Worm (Caenorhabditis elegans) whole organism, late embryonic: ENCODE results near the gene C44B7.5.
A peak's percentile ranks its signal among the peaks of the same experiment; 100 is the strongest.

ENCODE experiments used
- C38D4.7 ChIP-seq: fragments of 200-800 bp; sonication (Bioruptor generic); optimal IDR thresholded peaks from 2 replicates; lab custom pipeline; 2018; ENCODE audit warnings: mild to moderate bottlenecking, missing genetic modification characterization, moderate library complexity, missing compliant biosample characterization
- ama-1 ChIP-seq: fragments of 150-350 bp; optimal IDR thresholded peaks from 2 replicates; lab custom pipeline; 2014
- ceh-14 ChIP-seq: sonication (generic microtip); optimal IDR thresholded peaks from 2 replicates; lab custom pipeline; 2016; ENCODE audit warnings: missing genotype, missing genetic modification characterization, missing compliant biosample characterization
- ceh-18 ChIP-seq: sonication (generic microtip); optimal IDR thresholded peaks from 2 replicates; lab custom pipeline; 2016; ENCODE audit warnings: missing genetic modification characterization, missing compliant biosample characterization
- ceh-19 ChIP-seq: fragments of 200-800 bp; sonication (Bioruptor generic); optimal IDR thresholded peaks from 2 replicates; lab custom pipeline; 2018; ENCODE audit warnings: mild to moderate bottlenecking, missing genetic modification characterization, missing compliant biosample characterization
- ceh-24 ChIP-seq: sonication (generic microtip); optimal IDR thresholded peaks from 2 replicates; lab custom pipeline; 2016; ENCODE audit warnings: mild to moderate bottlenecking, missing genetic modification characterization, missing compliant biosample characterization
- ceh-31 ChIP-seq: sonication (generic microtip); optimal IDR thresholded peaks from 2 replicates; lab custom pipeline; 2016; ENCODE audit warnings: missing genetic modification characterization, missing compliant biosample characterization
- ceh-34 ChIP-seq: sonication (generic microtip); optimal IDR thresholded peaks from 2 replicates; lab custom pipeline; 2016; ENCODE audit warnings: mild to moderate bottlenecking, missing genetic modification characterization, missing compliant biosample characterization
- ceh-45 ChIP-seq: fragments of 200-800 bp; sonication (Bioruptor generic); IDR thresholded peaks from 2 replicates; pipeline ENCODE4 v1.3.6; 2022; ENCODE audit warnings: missing genetic modification reagents, missing genetic modification characterization, missing compliant biosample characterization
- ceh-6 ChIP-seq: fragments of 200-800 bp; sonication (Bioruptor generic); optimal IDR thresholded peaks from 2 replicates; lab custom pipeline; 2018; ENCODE audit warnings: mild to moderate bottlenecking, missing genetic modification characterization, missing compliant biosample characterization
- che-1 ChIP-seq: sonication (generic microtip); optimal IDR thresholded peaks from 2 replicates; lab custom pipeline; 2016; ENCODE audit warnings: mild to moderate bottlenecking, missing genetic modification characterization, missing compliant biosample characterization
- dmd-4 ChIP-seq: sonication (generic microtip); optimal IDR thresholded peaks from 2 replicates; lab custom pipeline; 2016; ENCODE audit warnings: borderline replicate concordance, missing genetic modification characterization, missing compliant biosample characterization
- elt-2 ChIP-seq: sonication (generic microtip); optimal IDR thresholded peaks from 2 replicates; lab custom pipeline; 2016; ENCODE audit warnings: missing genetic modification reagents, missing genetic modification characterization, missing compliant biosample characterization
- ets-4 ChIP-seq: sonication (generic microtip); optimal IDR thresholded peaks from 2 replicates; lab custom pipeline; 2016; ENCODE audit warnings: missing genetic modification characterization, missing compliant biosample characterization
- fax-1 ChIP-seq: sonication (generic microtip); optimal IDR thresholded peaks from 2 replicates; lab custom pipeline; 2016; ENCODE audit warnings: missing genotype, missing genetic modification characterization, missing compliant biosample characterization
- gmeb-2 ChIP-seq: sonication (generic microtip); optimal IDR thresholded peaks from 2 replicates; lab custom pipeline; 2016; ENCODE audit warnings: missing genetic modification characterization, inconsistent platforms, missing compliant biosample characterization
- hlh-6 ChIP-seq: sonication (generic microtip); optimal IDR thresholded peaks from 2 replicates; lab custom pipeline; 2016; ENCODE audit warnings: missing genotype, missing genetic modification characterization, missing compliant biosample characterization
- lim-6 ChIP-seq: sonication (generic microtip); optimal IDR thresholded peaks from 2 replicates; lab custom pipeline; 2016; ENCODE audit warnings: missing genetic modification characterization, missing compliant biosample characterization
- mec-3 ChIP-seq: sonication (generic microtip); optimal IDR thresholded peaks from 2 replicates; lab custom pipeline; 2016; ENCODE audit warnings: borderline replicate concordance, missing genetic modification characterization, missing compliant biosample characterization
- nhr-11 ChIP-seq: fragments of 150-350 bp; optimal IDR thresholded peaks from 2 replicates; lab custom pipeline; 2014; ENCODE audit warnings: missing biosample characterization, missing genetic modification characterization
- nhr-232 ChIP-seq: sonication (generic microtip); optimal IDR thresholded peaks from 2 replicates; lab custom pipeline; 2016; ENCODE audit warnings: missing genetic modification characterization, missing compliant biosample characterization
- npax-4 ChIP-seq: sonication (generic microtip); optimal IDR thresholded peaks from 2 replicates; lab custom pipeline; 2016; ENCODE audit warnings: missing genetic modification characterization, missing compliant biosample characterization
- pat-9 ChIP-seq: fragments of 200-800 bp; sonication (Bioruptor generic); optimal IDR thresholded peaks from 2 replicates; lab custom pipeline; 2018; ENCODE audit warnings: mild to moderate bottlenecking, missing genetic modification characterization, moderate library complexity, missing compliant biosample characterization
- ref-2 ChIP-seq: sonication (generic microtip); optimal IDR thresholded peaks from 2 replicates; lab custom pipeline; 2016; ENCODE audit warnings: missing genetic modification characterization, missing compliant biosample characterization
- sox-2 ChIP-seq: fragments of 200-800 bp; sonication (Bioruptor generic); IDR thresholded peaks from 2 replicates; pipeline ENCODE4 v1.3.6; 2022; ENCODE audit warnings: missing genetic modification reagents, missing genetic modification characterization, missing compliant biosample characterization
- sox-4 ChIP-seq: sonication (generic microtip); optimal IDR thresholded peaks from 2 replicates; lab custom pipeline; 2017; ENCODE audit warnings: mild to moderate bottlenecking, missing genetic modification characterization, inconsistent platforms, missing compliant biosample characterization
- syd-9 ChIP-seq: sonication (generic microtip); optimal IDR thresholded peaks from 2 replicates; lab custom pipeline; 2016; ENCODE audit warnings: mild to moderate bottlenecking, missing genetic modification characterization, moderate library complexity, missing compliant biosample characterization
- tbx-7 ChIP-seq: sonication (generic microtip); optimal IDR thresholded peaks from 2 replicates; lab custom pipeline; 2016; ENCODE audit warnings: missing genotype, missing genetic modification characterization, missing compliant biosample characterization
- ttx-3 ChIP-seq: sonication (generic microtip); optimal IDR thresholded peaks from 2 replicates; lab custom pipeline; 2016; ENCODE audit warnings: missing genetic modification reagents, missing genetic modification characterization, missing compliant biosample characterization
- unc-3 ChIP-seq, 2 experiments: fragments of 200-800 bp in 1 of 2; sonication (Bioruptor generic) in 1 of 2; sonication (generic microtip) in 1 of 2; conservative IDR thresholded peaks in 1 of 2; optimal IDR thresholded peaks in 1 of 2; 2 replicates each; pipeline versions ENCODE4 v1.3.6 to Lab custom; 2016 to 2022; ENCODE audit warnings: missing compliant biosample characterization in 2 of 2, missing genetic modification characterization in 2 of 2, missing genetic modification reagents in 1 of 2
- unc-42 ChIP-seq: sonication (generic microtip); optimal IDR thresholded peaks from 2 replicates; lab custom pipeline; 2016; ENCODE audit warnings: missing genotype, missing genetic modification characterization, missing compliant biosample characterization
- unc-55 ChIP-seq: sonication (generic microtip); optimal IDR thresholded peaks from 2 replicates; lab custom pipeline; 2017; ENCODE audit warnings: missing biosample characterization, missing genetic modification reagents, missing genetic modification characterization
- unc-86 ChIP-seq: sonication (generic microtip); optimal IDR thresholded peaks from 2 replicates; lab custom pipeline; 2016; ENCODE audit warnings: missing genetic modification characterization, missing compliant biosample characterization
- zip-5 ChIP-seq: sonication (generic microtip); optimal IDR thresholded peaks from 2 replicates; lab custom pipeline; 2016; ENCODE audit warnings: missing genetic modification characterization, missing compliant biosample characterization

C44B7.5 gene

DNA sequence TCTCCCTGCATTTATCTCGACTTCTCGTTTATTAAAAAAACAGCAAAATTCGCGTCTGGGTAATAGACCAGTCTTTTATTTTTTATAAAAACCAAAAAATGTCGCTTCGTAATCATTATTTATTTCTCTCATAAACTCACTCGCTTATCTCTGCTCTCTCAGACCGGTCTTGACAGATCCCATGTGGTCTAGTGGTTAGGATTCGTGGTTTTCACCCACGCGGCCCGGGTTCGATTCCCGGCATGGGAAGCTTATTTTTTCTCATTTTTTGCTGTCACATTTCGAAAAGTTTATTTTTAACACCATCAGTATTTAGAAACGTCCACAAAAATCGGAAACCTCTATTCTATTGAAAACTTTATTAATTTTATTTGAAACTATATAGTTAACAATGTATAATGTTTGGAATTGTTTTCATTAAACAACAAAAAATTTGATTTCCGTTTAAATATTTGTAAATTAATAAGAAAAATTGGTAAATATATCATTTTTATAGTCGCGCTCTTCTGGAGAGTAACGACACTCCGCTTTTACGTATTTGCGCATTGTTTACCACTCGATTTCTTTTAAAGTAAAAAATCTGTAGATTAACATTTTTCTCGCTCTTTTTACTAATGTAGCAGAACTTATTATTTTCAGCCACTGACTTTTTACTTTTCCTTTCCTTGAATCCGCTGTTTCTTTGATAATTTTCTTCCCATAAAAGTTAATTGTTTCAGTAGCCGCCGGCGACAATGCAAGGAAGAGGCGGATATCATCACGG is 25.8 kb upstream of the C44B7.5 start, which contains the start of gene hrpl-1 (continued):
- TF ChIP-seq ceh-45 (0 out of 2 replicates have a peak, but pooled peaks have one; percentile 60), ttx-3 (peak; percentile 1), nhr-11 (tag; lab: Kevin White, UChicago) (no peak), hlh-6 (tag; lab: Kevin White, UChicago) (no peak), ets-4 (tag; lab: Kevin White, UChicago) (no peak), zip-5 (no peak), ama-1 (lab: Kevin White, UChicago) (no peak), npax-4 (tag; lab: Kevin White, UChicago) (peak; percentile 27), ceh-6 (GFP tag; lab: Kevin White, UChicago) (no peak), mec-3 (tag; lab: Kevin White, UChicago) (no peak), ceh-19 (GFP tag; lab: Kevin White, UChicago) (no peak), syd-9 (tag; lab: Kevin White, UChicago) (no peak), gmeb-2 (tag; lab: Kevin White, UChicago) (no peak), ceh-31 (tag; lab: Kevin White, UChicago) (no peak), unc-42 (tag; lab: Kevin White, UChicago) (no peak), ceh-24 (tag; lab: Kevin White, UChicago) (no peak), che-1 (peak; percentile 43), ceh-14 (tag; lab: Kevin White, UChicago) (no peak)
- TF ChIP-seq, all 69 proteins: peak for 14

DNA sequence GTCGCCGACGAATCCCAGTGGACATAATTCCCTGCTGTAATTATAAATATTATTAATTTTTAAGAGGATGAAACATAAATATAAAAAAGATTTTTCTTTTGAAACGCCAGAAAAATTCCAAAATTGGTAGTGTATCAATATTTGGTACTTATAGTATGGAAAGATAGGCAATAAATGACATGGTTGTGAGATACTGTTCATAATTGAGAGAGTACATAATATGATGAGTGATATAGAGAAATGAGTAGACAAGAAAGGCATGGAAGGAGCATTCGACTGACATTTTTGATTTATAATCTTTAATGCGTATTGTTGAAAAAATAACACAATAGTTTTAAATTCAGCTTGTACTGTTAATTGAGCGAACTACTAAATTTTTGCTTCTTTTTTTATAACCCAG is 25.1 kb upstream of the C44B7.5 start, which contains the start of gene C44B7.11:
Gene C44B7.11 (minus strand): TSS at position 34 of the 400 bp plus-strand sequence.
- TF ChIP-seq nhr-232 (no peak), sox-4 (tag; lab: Kevin White, UChicago) (no peak), sox-2 (GFP tag; lab: Robert Waterston, UW) (no peak), unc-3 (GFP tag; conservative IDR thresholded peaks at IDR 0.05; lab: Robert Waterston, UW) (no peak), unc-3 (tag; optimal IDR thresholded peaks at IDR 0.05; lab: Kevin White, UChicago) (no peak), tbx-7 (no peak), C38D4.7 (GFP tag; lab: Kevin White, UChicago) (no peak), pat-9 (tag; lab: Kevin White, UChicago) (no peak), dmd-4 (tag; lab: Kevin White, UChicago) (no peak), unc-42 (tag; lab: Kevin White, UChicago) (no peak), lim-6 (tag; lab: Kevin White, UChicago) (no peak), ceh-19 (GFP tag; lab: Kevin White, UChicago) (no peak), ceh-34 (tag; lab: Kevin White, UChicago) (no peak), elt-2 (no peak)

DNA sequence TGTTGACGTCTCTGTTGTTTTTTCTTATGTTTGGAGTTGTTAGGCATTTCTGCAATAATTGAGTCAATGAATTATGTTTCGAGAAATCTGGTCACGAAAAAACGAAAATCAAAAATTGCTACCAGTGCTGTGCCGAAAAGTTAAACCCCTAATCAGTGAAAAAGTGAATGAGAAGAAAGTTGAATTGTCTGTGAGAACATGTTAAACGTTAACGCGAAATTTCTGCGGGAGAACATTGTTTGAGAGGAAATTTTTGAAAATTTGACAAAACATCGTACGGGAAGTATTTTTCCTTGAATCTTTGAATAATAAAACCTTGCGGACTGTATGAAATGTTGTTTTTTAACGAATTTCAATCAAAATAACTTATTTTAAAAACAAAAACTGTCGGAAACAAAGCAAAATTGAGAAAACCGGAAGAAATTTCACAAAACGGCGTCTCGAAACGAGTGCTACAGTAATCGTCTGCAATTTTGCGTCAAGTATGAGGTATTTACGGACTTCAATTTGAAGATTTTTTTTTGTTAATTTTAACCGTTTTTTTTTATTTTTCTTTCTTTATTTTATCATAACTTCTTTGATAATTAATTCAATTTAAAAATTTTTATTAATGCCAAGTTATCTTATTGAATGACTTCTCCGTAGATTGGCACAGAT is 21.3 kb upstream of the C44B7.5 start, which contains the start of gene adal-1:
Gene adal-1 (minus strand): TSS at position 51 of the 657 bp plus-strand sequence.
- TF ChIP-seq fax-1 (tag; lab: Kevin White, UChicago) (no peak), tbx-7 (no peak), ref-2 (tag; lab: Kevin White, UChicago) (no peak), unc-86 (tag; lab: Kevin White, UChicago) (no peak), pat-9 (tag; lab: Kevin White, UChicago) (no peak), ceh-18 (tag; lab: Kevin White, UChicago) (no peak)

DNA sequence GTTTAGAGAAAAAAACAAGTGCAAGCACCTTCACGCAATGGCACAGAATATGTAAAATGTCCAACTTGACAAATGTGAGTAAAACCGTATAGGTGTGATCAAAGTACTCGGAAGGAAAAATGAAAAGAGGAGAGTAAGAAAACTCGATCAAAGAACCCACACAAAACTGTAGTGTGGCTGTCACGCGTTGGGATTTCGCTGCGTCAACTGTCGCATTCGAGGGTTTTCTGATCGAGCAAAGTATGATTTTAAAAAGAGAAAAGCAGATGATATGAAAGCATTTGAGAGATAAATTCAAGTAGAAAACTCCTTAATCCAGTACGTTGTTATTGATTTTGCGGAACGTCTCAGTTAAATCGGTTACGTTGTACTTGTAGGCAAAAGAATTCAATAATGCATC is 19.4 kb upstream of the C44B7.5 start:
- TF ChIP-seq unc-55 (GFP tag; lab: Kevin White, UChicago) (peak; percentile 26), unc-86 (tag; lab: Kevin White, UChicago) (no peak)
